Worm (Caenorhabditis elegans): ENCODE measurements around the gene unc-58.
"Not testable (repeated sequence)": the region's sequence is repeated elsewhere in the genome, so short reads cannot be mapped to it uniquely, and the experiment has no call there.

ce11 chrX:10132546-10133032 lies 393 bp downstream of the unc-58 start:
- TF ChIP-seq nhr-237 (tag; optimal IDR thresholded peaks at IDR 0.05); snpc-4 (tag; optimal IDR thresholded peaks at IDR 0.05); unc-62 (GFP tag; optimal IDR thresholded peaks at IDR 0.05); aly-2 (tag; optimal IDR thresholded peaks at IDR 0.05): not testable (repeated sequence)
- TF ChIP-seq elt-2 (tag; optimal IDR thresholded peaks at IDR 0.05) (peak; percentile 48), lin-39 (tag; optimal IDR thresholded peaks at IDR 0.05) (peak; percentile 8)
